Worm (Caenorhabditis elegans) whole organism, L1 larva: ENCODE results near the gene C28G1.2.
"Not testable (repeated sequence)": the region's sequence is repeated elsewhere in the genome, so short reads cannot be mapped to it uniquely, and the experiment has no call there.

Experiments used
- ets-5 ChIP-seq: fragments of 200-800 bp; sonication (Bioruptor generic); IDR thresholded peaks from 2 replicates; pipeline ENCODE4 v1.3.6; 2022; ENCODE audit warnings: missing genetic modification characterization, missing compliant biosample characterization
- lin-39 ChIP-seq: fragments of 150-350 bp; optimal IDR thresholded peaks from 2 replicates; lab custom pipeline; 2014; ENCODE audit warnings: missing biosample characterization, missing genetic modification reagents, missing genetic modification characterization
- zag-1 ChIP-seq: fragments of 150-350 bp; optimal IDR thresholded peaks from 2 replicates; lab custom pipeline; 2014; ENCODE audit warnings: missing biosample characterization, missing genetic modification characterization

ce11 chrX:8818438-8818837 is 17.4 kb upstream of the C28G1.2 start:
- not testable (repeated sequence) for TF ChIP-seq ets-5 (GFP tag; lab: Robert Waterston, UW); lin-39 (tag; lab: Kevin White, UChicago); zag-1
